Worm (Caenorhabditis elegans): ENCODE results near the gene T11F9.7.

- no peak for TF ChIP-seq unc-62 (GFP tag; optimal IDR thresholded peaks at IDR 0.05)
- no peak for TF ChIP-seq nhr-76 (tag; optimal IDR thresholded peaks at IDR 0.05)
- no peak for TF ChIP-seq elt-2 (tag; optimal IDR thresholded peaks at IDR 0.05)
- no peak for TF ChIP-seq snpc-4 (tag; optimal IDR thresholded peaks at IDR 0.05)
Observed at ce11 chrV:11462963-11463453, 12.7 kb upstream of the T11F9.7 start, which contains the start of gene zipt-16.

All from whole organism, L3 larva.